Worm (Caenorhabditis elegans) whole organism, L4 larva: ENCODE measurements around the gene atn-1.

ENCODE experiments used
- egl-43 ChIP-seq: fragments of 200-800 bp; sonication (Bioruptor generic); IDR thresholded peaks from 2 replicates; pipeline ENCODE4 v1.3.6; 2022; ENCODE audit warnings: missing genetic modification reagents, missing genetic modification characterization, missing compliant biosample characterization
- lin-1 ChIP-seq: fragments of 200-800 bp; sonication (Bioruptor generic); IDR thresholded peaks from 2 replicates; pipeline ENCODE4 v1.3.6; 2022; ENCODE audit warnings: missing genetic modification reagents, missing genetic modification characterization, missing compliant biosample characterization

DNA sequence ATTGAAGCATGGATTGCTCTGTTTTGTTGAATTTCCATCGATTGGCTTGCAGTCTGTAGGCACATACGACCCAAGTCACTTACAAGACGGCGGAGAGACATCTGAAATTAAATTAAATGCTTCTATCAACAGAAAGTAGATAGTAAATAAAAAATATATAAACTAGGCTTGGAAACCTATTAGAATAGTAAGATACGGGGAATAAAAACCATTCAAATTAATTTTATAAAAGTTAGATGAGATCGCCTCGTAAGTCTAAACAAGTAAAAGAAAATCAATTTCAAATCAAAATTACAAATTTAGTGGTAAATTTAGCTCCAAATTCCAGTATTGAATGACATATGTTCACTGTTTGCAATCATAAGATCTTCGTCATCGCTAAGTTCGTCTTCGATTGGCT lies 16.3 kb downstream of the atn-1 start, which contains the start of gene mrps-11:
- TF ChIP-seq lin-1 (GFP tag; lab: Robert Waterston, UW) (no peak), egl-43 (GFP tag; lab: Robert Waterston, UW) (no peak)
